Worm (Caenorhabditis elegans) whole organism, late embryonic: ENCODE measurements around the gene col-69.
A peak's percentile ranks its signal among the peaks of the same experiment; 100 is the strongest.

Experiments used
- C08G9.2 ChIP-seq: sonication (generic microtip); optimal IDR thresholded peaks from 2 replicates; lab custom pipeline; 2016; ENCODE audit warnings: mild to moderate bottlenecking, missing genetic modification characterization, moderate library complexity, missing compliant biosample characterization
- C38D4.7 ChIP-seq: fragments of 200-800 bp; sonication (Bioruptor generic); optimal IDR thresholded peaks from 2 replicates; lab custom pipeline; 2018; ENCODE audit warnings: mild to moderate bottlenecking, missing genetic modification characterization, moderate library complexity, missing compliant biosample characterization
- F13H6.1 ChIP-seq: sonication (generic microtip); optimal IDR thresholded peaks from 2 replicates; lab custom pipeline; 2016; ENCODE audit warnings: missing genetic modification characterization, missing compliant biosample characterization
- Y22D7AL.16 ChIP-seq: sonication (generic microtip); optimal IDR thresholded peaks from 2 replicates; lab custom pipeline; 2016; ENCODE audit warnings: missing genetic modification characterization, missing compliant biosample characterization
- ahr-1 ChIP-seq: sonication (generic microtip); optimal IDR thresholded peaks from 2 replicates; lab custom pipeline; 2016; ENCODE audit warnings: missing genetic modification characterization, missing compliant biosample characterization
- ceh-14 ChIP-seq: sonication (generic microtip); optimal IDR thresholded peaks from 2 replicates; lab custom pipeline; 2016; ENCODE audit warnings: missing genotype, missing genetic modification characterization, missing compliant biosample characterization
- ceh-24 ChIP-seq: sonication (generic microtip); optimal IDR thresholded peaks from 2 replicates; lab custom pipeline; 2016; ENCODE audit warnings: mild to moderate bottlenecking, missing genetic modification characterization, missing compliant biosample characterization
- ceh-31 ChIP-seq: sonication (generic microtip); optimal IDR thresholded peaks from 2 replicates; lab custom pipeline; 2016; ENCODE audit warnings: missing genetic modification characterization, missing compliant biosample characterization
- ceh-34 ChIP-seq: sonication (generic microtip); optimal IDR thresholded peaks from 2 replicates; lab custom pipeline; 2016; ENCODE audit warnings: mild to moderate bottlenecking, missing genetic modification characterization, missing compliant biosample characterization
- ceh-45 ChIP-seq: fragments of 200-800 bp; sonication (Bioruptor generic); IDR thresholded peaks from 2 replicates; pipeline ENCODE4 v1.3.6; 2022; ENCODE audit warnings: missing genetic modification reagents, missing genetic modification characterization, missing compliant biosample characterization
- che-1 ChIP-seq: sonication (generic microtip); optimal IDR thresholded peaks from 2 replicates; lab custom pipeline; 2016; ENCODE audit warnings: mild to moderate bottlenecking, missing genetic modification characterization, missing compliant biosample characterization
- elt-2 ChIP-seq: sonication (generic microtip); optimal IDR thresholded peaks from 2 replicates; lab custom pipeline; 2016; ENCODE audit warnings: missing genetic modification reagents, missing genetic modification characterization, missing compliant biosample characterization
- elt-4 ChIP-seq: sonication (generic microtip); optimal IDR thresholded peaks from 2 replicates; lab custom pipeline; 2016; ENCODE audit warnings: missing genetic modification characterization, missing compliant biosample characterization
- fax-1 ChIP-seq: sonication (generic microtip); optimal IDR thresholded peaks from 2 replicates; lab custom pipeline; 2016; ENCODE audit warnings: missing genotype, missing genetic modification characterization, missing compliant biosample characterization
- fkh-10 ChIP-seq: fragments of 150-350 bp; optimal IDR thresholded peaks from 2 replicates; lab custom pipeline; 2014; ENCODE audit warnings: missing biosample characterization, missing genetic modification reagents, missing genetic modification characterization
- fkh-6 ChIP-seq: sonication (generic microtip); optimal IDR thresholded peaks from 2 replicates; lab custom pipeline; 2016; ENCODE audit warnings: missing genetic modification characterization, missing compliant biosample characterization
- hlh-15 ChIP-seq: sonication (generic microtip); optimal IDR thresholded peaks from 2 replicates; lab custom pipeline; 2016; ENCODE audit warnings: missing genetic modification characterization, missing compliant biosample characterization
- hlh-30 ChIP-seq: sonication (generic microtip); optimal IDR thresholded peaks from 2 replicates; lab custom pipeline; 2017; ENCODE audit warnings: antibody characterized with exemption, missing genetic modification characterization, missing compliant biosample characterization; ENCODE audit not compliant: insufficient read depth
- hlh-6 ChIP-seq: sonication (generic microtip); optimal IDR thresholded peaks from 2 replicates; lab custom pipeline; 2016; ENCODE audit warnings: missing genotype, missing genetic modification characterization, missing compliant biosample characterization
- lin-11 ChIP-seq: fragments of 200-800 bp; sonication (Bioruptor generic); optimal IDR thresholded peaks from 2 replicates; lab custom pipeline; 2018; ENCODE audit warnings: mild to moderate bottlenecking, missing genetic modification characterization, missing compliant biosample characterization
- madf-2 ChIP-seq: sonication (generic microtip); optimal IDR thresholded peaks from 2 replicates; lab custom pipeline; 2017; ENCODE audit warnings: missing genetic modification characterization, missing compliant biosample characterization
- nfya-1 ChIP-seq: sonication (generic microtip); optimal IDR thresholded peaks from 2 replicates; lab custom pipeline; 2017; ENCODE audit warnings: missing genetic modification characterization, mild to moderate bottlenecking, missing compliant biosample characterization, antibody characterized with exemption, moderate library complexity
- nhr-11 ChIP-seq: fragments of 150-350 bp; optimal IDR thresholded peaks from 2 replicates; lab custom pipeline; 2014; ENCODE audit warnings: missing biosample characterization, missing genetic modification characterization
- npax-4 ChIP-seq: sonication (generic microtip); optimal IDR thresholded peaks from 2 replicates; lab custom pipeline; 2016; ENCODE audit warnings: missing genetic modification characterization, missing compliant biosample characterization
- odd-2 ChIP-seq: sonication (generic microtip); optimal IDR thresholded peaks from 2 replicates; lab custom pipeline; 2017; ENCODE audit warnings: antibody characterized with exemption, mild to moderate bottlenecking, missing genetic modification characterization, missing compliant biosample characterization
- pax-1 ChIP-seq: fragments of 150-350 bp; optimal IDR thresholded peaks from 2 replicates; lab custom pipeline; 2014; ENCODE audit warnings: missing biosample characterization, missing genetic modification characterization
- pqm-1 ChIP-seq: sonication (generic microtip); optimal IDR thresholded peaks from 2 replicates; lab custom pipeline; 2016; ENCODE audit warnings: missing genetic modification characterization, missing compliant biosample characterization
- pros-1 ChIP-seq: fragments of 150-350 bp; optimal IDR thresholded peaks from 2 replicates; lab custom pipeline; 2014; ENCODE audit warnings: missing biosample characterization, missing genetic modification reagents, missing genetic modification characterization
- ref-2 ChIP-seq: sonication (generic microtip); optimal IDR thresholded peaks from 2 replicates; lab custom pipeline; 2016; ENCODE audit warnings: missing genetic modification characterization, missing compliant biosample characterization
- rnt-1 ChIP-seq: sonication (generic microtip); optimal IDR thresholded peaks from 2 replicates; lab custom pipeline; 2016; ENCODE audit warnings: missing genetic modification characterization, missing compliant biosample characterization
- sox-2 ChIP-seq: fragments of 200-800 bp; sonication (Bioruptor generic); IDR thresholded peaks from 2 replicates; pipeline ENCODE4 v1.3.6; 2022; ENCODE audit warnings: missing genetic modification reagents, missing genetic modification characterization, missing compliant biosample characterization
- syd-9 ChIP-seq: sonication (generic microtip); optimal IDR thresholded peaks from 2 replicates; lab custom pipeline; 2016; ENCODE audit warnings: mild to moderate bottlenecking, missing genetic modification characterization, moderate library complexity, missing compliant biosample characterization
- tbx-7 ChIP-seq: sonication (generic microtip); optimal IDR thresholded peaks from 2 replicates; lab custom pipeline; 2016; ENCODE audit warnings: missing genotype, missing genetic modification characterization, missing compliant biosample characterization
- unc-3 ChIP-seq, 2 experiments: fragments of 200-800 bp in 1 of 2; sonication (Bioruptor generic) in 1 of 2; sonication (generic microtip) in 1 of 2; conservative IDR thresholded peaks in 1 of 2; optimal IDR thresholded peaks in 1 of 2; 2 replicates each; pipeline versions ENCODE4 v1.3.6 to Lab custom; 2016 to 2022; ENCODE audit warnings: missing compliant biosample characterization in 2 of 2, missing genetic modification characterization in 2 of 2, missing genetic modification reagents in 1 of 2
- unc-55 ChIP-seq: sonication (generic microtip); optimal IDR thresholded peaks from 2 replicates; lab custom pipeline; 2017; ENCODE audit warnings: missing biosample characterization, missing genetic modification reagents, missing genetic modification characterization
- ztf-16 ChIP-seq: sonication (generic microtip); optimal IDR thresholded peaks from 2 replicates; lab custom pipeline; 2017; ENCODE audit warnings: missing genetic modification characterization, missing compliant biosample characterization

Gene col-69

DNA sequence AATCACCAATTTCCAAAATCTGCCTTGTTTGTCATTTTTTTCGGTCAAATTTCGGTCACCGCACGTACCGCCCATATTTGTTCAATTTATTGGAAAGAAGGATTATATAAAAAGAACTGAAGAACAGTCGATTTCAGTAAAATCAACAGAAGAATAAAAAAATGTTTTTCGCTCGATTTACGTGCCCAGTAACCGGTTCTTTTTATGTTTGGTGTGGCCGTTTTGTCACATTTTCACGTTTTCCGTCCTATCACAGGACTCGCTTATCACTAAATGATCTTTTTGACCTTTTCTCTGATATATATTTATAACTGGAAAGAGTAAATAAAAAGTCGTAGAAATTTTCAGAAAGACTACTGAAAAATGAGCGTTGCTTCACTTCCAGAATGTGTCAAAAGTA lies 13.9 kb upstream of the col-69 start, which contains the start of gene far-7:
Gene far-7, plus strand, starts transcription at position 331 of the 400 bp plus-strand sequence.
- TF ChIP-seq ceh-34 = no peak
- TF ChIP-seq hlh-6 = no peak
- TF ChIP-seq C38D4.7 = no peak
- TF ChIP-seq tbx-7 (tag; lab: Kevin White, UChicago) = no peak

DNA sequence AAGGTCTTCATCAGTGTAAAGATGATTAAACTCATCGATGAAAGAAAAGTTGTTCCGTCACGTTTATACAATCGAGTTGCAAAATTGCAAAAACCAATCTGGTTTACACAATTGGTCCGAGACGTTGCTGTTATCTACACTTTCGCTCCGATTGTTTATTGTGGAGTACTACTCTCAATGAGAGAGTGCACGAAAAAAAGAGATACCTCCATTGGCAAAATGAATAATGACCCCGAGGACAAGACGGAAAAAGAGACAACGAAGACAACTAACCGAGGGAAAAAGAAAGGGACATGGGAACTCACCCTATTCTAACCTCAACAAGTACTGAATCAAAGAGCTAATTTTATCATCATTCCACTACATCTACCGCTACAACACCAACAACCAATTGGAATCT lies 8.0 kb upstream of the col-69 start:
- TF ChIP-seq unc-55 (peak; percentile 65), ceh-14 (tag; lab: Kevin White, UChicago) (no peak), pax-1 (tag; lab: Kevin White, UChicago) (no peak), elt-4 (tag; lab: Kevin White, UChicago) (no peak), odd-2 (no peak), elt-2 (tag; lab: Kevin White, UChicago) (peak; percentile 66), nfya-1 (tag; lab: Kevin White, UChicago) (no peak), ceh-24 (no peak), hlh-15 (tag; lab: Kevin White, UChicago) (no peak), C38D4.7 (no peak), tbx-7 (tag; lab: Kevin White, UChicago) (no peak), pqm-1 (tag; lab: Kevin White, UChicago) (no peak), rnt-1 (tag; lab: Kevin White, UChicago) (peak; percentile 15), npax-4 (no peak), hlh-30 (tag; lab: Kevin White, UChicago) (no peak), Y22D7AL.16 (tag; lab: Kevin White, UChicago) (no peak), ahr-1 (tag; lab: Kevin White, UChicago) (no peak), pros-1 (tag; lab: Kevin White, UChicago) (no peak), ztf-16 (tag; lab: Kevin White, UChicago) (no peak), ref-2 (peak; percentile 18), ceh-45 (no peak)

DNA sequence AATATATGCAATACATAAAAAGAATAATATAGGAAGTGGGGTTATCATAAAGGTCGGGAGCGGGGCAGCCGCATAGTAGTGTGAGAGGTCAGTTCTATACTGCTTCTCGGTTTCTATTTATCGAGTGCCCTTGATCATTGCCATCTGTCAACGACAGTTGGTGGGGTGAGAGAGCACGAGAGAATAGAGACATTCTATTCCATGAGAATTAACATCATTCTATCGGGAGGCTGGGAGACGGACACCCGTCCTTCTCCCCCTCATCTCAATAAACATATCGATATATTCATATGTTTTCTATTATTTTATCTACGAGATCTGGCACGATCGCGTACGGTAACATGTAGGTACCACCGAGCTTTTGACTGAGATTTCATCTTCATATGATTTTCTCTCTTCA lies 6.6 kb upstream of the col-69 start, which contains the start of gene mps-2:
Gene mps-2, minus strand, starts transcription at position 101 of the 400 bp plus-strand sequence.
- TF ChIP-seq unc-55 = peak; percentile 9

DNA sequence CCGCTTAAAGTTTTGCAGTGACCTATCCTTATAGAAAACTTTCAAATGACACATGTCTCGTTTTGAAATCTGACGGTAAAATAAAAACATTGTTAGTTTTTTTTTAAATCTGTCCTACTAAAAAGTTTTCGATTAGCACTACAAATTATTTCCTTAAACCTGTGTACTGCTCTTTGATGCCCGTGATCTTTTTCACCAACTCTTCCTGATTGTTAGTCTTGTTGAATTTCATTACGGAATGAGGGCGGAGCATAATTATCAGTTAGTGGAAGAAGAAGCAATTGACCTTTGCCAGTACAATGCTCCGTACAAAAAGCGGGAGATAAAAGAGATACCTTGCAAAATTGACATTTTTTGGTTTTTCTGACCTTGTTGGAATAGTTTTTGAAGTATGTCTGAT lies 1.6 kb upstream of the col-69 start, which contains the start of gene K01A2.4:
Gene K01A2.4, plus strand, starts transcription at position 301 of the 400 bp plus-strand sequence.
- TF ChIP-seq C08G9.2 (tag; lab: Kevin White, UChicago) = no peak
- no peak for TF ChIP-seq syd-9 (tag; lab: Kevin White, UChicago)
- TF ChIP-seq odd-2 = no peak
- no peak for TF ChIP-seq sox-2 (GFP tag; lab: Robert Waterston, UW)
- TF ChIP-seq ahr-1 (tag; lab: Kevin White, UChicago) = no peak
- no peak for TF ChIP-seq fax-1 (tag; lab: Kevin White, UChicago)
- no peak for TF ChIP-seq madf-2 (tag; lab: Kevin White, UChicago)
- no peak for TF ChIP-seq fkh-10 (GFP tag; lab: Kevin White, UChicago)
- TF ChIP-seq nhr-11 = no peak
- TF ChIP-seq ceh-31 (tag; lab: Kevin White, UChicago) = no peak
- no peak for TF ChIP-seq fkh-6 (tag; lab: Kevin White, UChicago)
- no peak for TF ChIP-seq che-1
- no peak for TF ChIP-seq lin-11
- no peak for TF ChIP-seq elt-4 (tag; lab: Kevin White, UChicago)

DNA sequence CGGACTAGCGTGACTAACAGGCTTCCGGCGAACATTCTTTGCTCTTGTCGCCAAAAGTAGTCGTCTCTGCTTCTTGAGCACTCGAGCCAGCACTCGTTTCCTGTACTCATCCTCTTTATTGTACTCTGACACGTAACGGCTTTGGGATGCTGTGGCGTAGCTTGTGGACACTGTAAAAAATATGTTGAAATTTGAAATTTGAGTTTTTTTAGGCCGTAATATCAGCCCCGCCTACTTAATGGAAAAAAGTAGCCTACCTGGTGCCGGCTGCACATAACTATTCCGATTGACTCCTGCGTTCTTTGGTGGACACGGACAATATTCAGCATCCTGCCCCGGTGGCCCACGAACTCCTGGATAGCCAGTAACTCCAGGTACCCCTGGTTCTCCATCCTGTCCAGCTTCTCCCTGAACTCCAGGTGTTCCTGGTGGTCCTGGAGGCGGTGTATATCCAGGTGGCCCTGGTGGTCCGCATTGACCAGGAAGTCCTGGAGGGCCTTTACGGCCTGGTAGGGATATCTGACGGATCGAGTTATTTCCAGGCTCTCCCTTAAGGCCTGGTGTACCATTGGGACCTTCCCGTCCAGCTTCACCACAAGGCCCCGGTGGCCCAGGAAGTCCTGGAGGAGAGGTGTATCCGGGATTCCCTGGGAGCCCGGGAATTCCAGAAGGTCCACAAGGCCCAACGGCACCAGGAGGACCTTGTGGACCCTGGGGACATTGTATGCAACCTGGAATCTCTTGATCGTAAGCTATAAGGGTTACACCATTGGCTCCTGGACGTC lies 1.4 kb downstream of the col-69 start:
- TF ChIP-seq C08G9.2 (tag; lab: Kevin White, UChicago) (peak; percentile 24), F13H6.1 (tag; lab: Kevin White, UChicago) (no peak), C38D4.7 (peak; percentile 15), unc-3 (GFP tag; conservative IDR thresholded peaks at IDR 0.05; lab: Robert Waterston, UW) (no peak), unc-3 (tag; optimal IDR thresholded peaks at IDR 0.05; lab: Kevin White, UChicago) (no peak), elt-4 (tag; lab: Kevin White, UChicago) (peak; percentile 57)
